Fruit fly (Drosophila melanogaster): ENCODE data around the gene mRpL1.

mRpL1 gene

DNA sequence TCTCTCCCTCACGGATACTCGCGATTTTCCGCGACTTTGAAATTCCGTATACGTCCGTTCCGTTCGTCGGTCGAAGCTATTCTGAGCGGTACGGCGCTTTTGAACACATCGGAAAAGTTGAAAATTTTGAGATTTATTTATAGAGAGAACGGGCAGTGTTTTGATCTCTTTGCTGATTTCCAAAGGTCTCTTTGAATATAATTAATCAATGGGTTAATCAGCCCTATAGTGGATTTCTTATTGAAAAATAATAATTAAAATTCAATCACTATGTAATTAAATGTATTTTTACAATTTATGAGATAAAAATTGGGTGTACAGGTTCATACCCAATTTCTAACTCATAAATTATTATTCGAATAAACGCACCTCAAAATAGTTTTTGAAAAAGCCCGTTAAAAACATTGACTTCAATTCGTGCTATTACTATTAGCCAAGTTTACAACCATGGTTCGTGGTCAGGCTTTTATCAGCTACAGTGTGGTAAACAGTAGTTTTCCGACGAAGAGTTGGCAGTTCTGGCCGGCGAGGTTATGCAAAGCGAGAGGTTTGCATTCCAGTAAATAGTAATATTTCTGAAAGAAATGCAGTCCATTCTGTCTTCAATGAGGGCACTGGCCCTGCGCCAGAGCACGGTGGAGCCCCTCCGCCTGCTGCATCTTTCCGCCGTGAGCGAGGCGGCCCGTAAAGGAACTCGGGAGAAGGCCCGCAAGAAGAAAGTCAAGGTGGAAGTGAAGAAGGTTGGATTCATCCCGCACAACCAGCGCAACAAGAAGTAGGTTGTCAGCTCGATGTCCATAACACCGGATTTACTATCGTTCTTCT, at the start of gene mRpL1, which contains the start of gene CG9626:
Gene mRpL1, plus strand, starts transcription at position 513 of the 825 bp plus-strand sequence.
Gene CG9626, minus strand, starts transcription at position 51 of the 825 bp plus-strand sequence.
- no peak for TF ChIP-seq Eip93F (GFP tag; optimal IDR thresholded peaks at IDR 0.05)
- TF ChIP-seq Hr4 (GFP tag; optimal IDR thresholded peaks at IDR 0.05), result no peak
- no peak for TF ChIP-seq CG11294 (GFP tag; IDR thresholded peaks at IDR 0.05)
- TF ChIP-seq Met (GFP tag; optimal IDR thresholded peaks at IDR 0.05), result no peak
- no peak for TF ChIP-seq vri (GFP tag; optimal IDR thresholded peaks at IDR 0.05)
- no peak for TF ChIP-seq dsx (GFP tag; optimal IDR thresholded peaks at IDR 0.05; ENCODE audit: poor library complexity, severe bottlenecking)
- no peak for TF ChIP-seq CG9139 (GFP tag; optimal IDR thresholded peaks at IDR 0.05)

DNA sequence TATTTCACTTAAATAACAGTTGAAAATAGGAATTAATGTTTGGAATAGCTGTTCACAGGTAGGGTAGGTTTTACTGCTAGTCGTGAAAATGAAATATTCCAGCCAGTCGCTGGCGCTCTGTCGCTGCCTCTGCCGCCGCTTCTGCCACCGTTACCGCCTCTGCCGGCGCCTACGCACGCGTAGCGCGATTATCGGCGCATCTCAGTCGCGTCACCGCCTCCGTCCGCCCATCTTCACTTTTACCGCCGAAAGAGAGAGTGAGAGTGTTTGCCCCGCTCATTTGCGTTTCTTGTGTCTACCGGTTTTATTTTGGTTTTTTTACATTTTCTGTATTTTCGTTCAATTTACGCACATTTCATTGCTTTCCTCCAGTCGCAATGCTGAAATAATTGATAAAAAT, 49.7 kb upstream of the mRpL1 start:
- TF ChIP-seq Sox102F (GFP tag; optimal IDR thresholded peaks at IDR 0.05) (no peak), Eip78C (GFP tag) (peak; percentile 37), Gug (GFP tag; IDR thresholded peaks at IDR 0.05) (no peak), Blimp-1 (GFP tag; optimal IDR thresholded peaks at IDR 0.05) (peak; percentile 91), dsx (GFP tag; optimal IDR thresholded peaks at IDR 0.05; ENCODE audit: poor library complexity, severe bottlenecking) (no peak), CG6163 (GFP tag; IDR thresholded peaks at IDR 0.05) (0 out of 3 replicates have a peak, but pooled peaks have one; percentile 22), fd85E (GFP tag; optimal IDR thresholded peaks at IDR 0.05) (no peak)

DNA sequence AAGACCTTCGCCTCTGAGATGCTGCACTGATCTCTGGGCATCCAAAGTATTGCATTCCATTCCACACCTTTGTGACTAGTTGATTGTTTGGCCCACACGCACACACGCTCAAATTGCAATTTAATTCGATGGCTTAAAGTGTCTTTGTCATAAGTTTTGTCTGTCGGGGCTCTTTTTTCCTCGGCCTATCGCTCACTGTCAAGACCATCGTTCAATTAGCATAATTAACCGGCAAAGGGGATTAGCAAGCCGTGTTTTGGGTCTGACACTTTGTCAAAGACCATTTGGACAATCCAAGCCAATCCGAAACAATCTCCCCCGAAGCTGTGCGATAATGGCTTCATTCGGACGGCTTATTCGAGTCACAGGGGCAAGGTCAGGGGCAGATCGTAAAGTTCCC, 46.9 kb upstream of the mRpL1 start:
- TF ChIP-seq eg (GFP tag; IDR thresholded peaks at IDR 0.05), result no peak
- TF ChIP-seq OdsH (GFP tag; optimal IDR thresholded peaks at IDR 0.05), result no peak
- no peak for TF ChIP-seq Eip78C (GFP tag)
- no peak for TF ChIP-seq fd85E (GFP tag; optimal IDR thresholded peaks at IDR 0.05)
- no peak for TF ChIP-seq Lpt (GFP tag; optimal IDR thresholded peaks at IDR 0.05)
- no peak for TF ChIP-seq pdm3 (GFP tag; optimal IDR thresholded peaks at IDR 0.05)
- TF ChIP-seq CG16779 (tag; optimal IDR thresholded peaks at IDR 0.05), result no peak

DNA sequence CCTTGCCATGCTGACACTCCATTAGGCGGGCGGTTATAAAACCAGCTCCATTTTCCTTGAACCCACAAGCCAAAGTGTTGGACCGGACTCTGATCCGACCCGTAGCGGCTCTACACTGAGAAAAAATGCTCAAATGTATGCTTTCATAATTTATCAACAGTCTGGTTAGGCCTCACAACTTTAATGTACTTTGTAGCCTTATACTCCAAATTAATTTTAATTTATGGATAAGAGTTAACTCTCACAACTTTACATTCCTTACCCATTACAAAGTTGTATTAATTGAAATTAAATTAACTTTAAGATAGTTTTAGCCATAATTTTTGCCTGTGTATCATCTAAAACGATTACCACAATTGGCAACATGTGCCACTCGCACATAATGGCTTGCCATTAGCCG, 45.2 kb upstream of the mRpL1 start:
- TF ChIP-seq Hr4 (GFP tag; optimal IDR thresholded peaks at IDR 0.05) (peak; percentile 73), Lpt (GFP tag; optimal IDR thresholded peaks at IDR 0.05) (peak; percentile 58), CG6276 (GFP tag; optimal IDR thresholded peaks at IDR 0.05) (peak; percentile 71), OdsH (GFP tag; optimal IDR thresholded peaks at IDR 0.05) (peak; percentile 39), CG11762 (GFP tag; optimal IDR thresholded peaks at IDR 0.05; ENCODE audit: insufficient read depth) (no peak), Sox102F (GFP tag; optimal IDR thresholded peaks at IDR 0.05) (no peak), lz (GFP tag; optimal IDR thresholded peaks at IDR 0.05) (no peak), CG4318 (GFP tag; optimal IDR thresholded peaks at IDR 0.05) (peak; percentile 58), CG7368 (GFP tag; optimal IDR thresholded peaks at IDR 0.05) (no peak), CG32006 (GFP tag; optimal IDR thresholded peaks at IDR 0.05) (peak; percentile 77), CG6854 (GFP tag; optimal IDR thresholded peaks at IDR 0.05) (no peak), Gug (GFP tag; IDR thresholded peaks at IDR 0.05) (peak; percentile 45; the same call in 1 of the 2 replicates), CG11294 (GFP tag; IDR thresholded peaks at IDR 0.05) (peak; percentile 20; the same call in 1 of the 2 replicates), CG15336 (GFP tag; IDR thresholded peaks at IDR 0.05) (peak; percentile 86), dac (GFP tag; optimal IDR thresholded peaks at IDR 0.05) (peak; percentile 37), CG8119 (GFP tag; IDR thresholded peaks at IDR 0.05) (peak; percentile 84), salr (GFP tag; optimal IDR thresholded peaks at IDR 0.05) (peak in 1 of 2 experiments; percentile 30), Eip78C (GFP tag) (peak; percentile 70), Sox15 (GFP tag; optimal IDR thresholded peaks at IDR 0.05) (no peak), CG10669 (GFP tag; optimal IDR thresholded peaks at IDR 0.05) (no peak), pdm3 (GFP tag; optimal IDR thresholded peaks at IDR 0.05) (peak; percentile 40)

DNA sequence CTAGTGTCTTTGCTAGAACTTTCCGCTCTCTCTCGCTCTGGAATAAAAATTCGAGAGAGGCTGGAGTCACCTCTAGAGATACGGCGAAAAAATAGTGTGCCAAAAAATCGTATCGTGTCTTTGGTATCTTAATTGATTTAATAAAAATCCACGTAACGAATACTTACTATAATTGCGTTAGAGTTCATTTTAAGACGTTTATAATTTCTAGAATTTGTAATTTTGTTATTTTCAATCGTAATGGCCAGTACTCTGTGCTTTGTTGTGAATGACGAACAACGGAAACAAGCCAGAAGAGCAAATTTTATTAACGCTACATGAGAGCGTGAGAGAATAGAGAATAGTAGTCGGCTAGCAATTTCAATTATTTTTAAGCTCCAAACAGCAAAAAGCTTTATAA, 39.6 kb upstream of the mRpL1 start:
- no peak for TF ChIP-seq achi (GFP tag; optimal IDR thresholded peaks at IDR 0.05)
- TF ChIP-seq Lpt (GFP tag; optimal IDR thresholded peaks at IDR 0.05), result no peak
